Worm (Caenorhabditis elegans): ENCODE data around the gene hda-1.
A peak's percentile ranks its signal among the peaks of the same experiment; 100 is the strongest.

The hda-1 gene

DNA sequence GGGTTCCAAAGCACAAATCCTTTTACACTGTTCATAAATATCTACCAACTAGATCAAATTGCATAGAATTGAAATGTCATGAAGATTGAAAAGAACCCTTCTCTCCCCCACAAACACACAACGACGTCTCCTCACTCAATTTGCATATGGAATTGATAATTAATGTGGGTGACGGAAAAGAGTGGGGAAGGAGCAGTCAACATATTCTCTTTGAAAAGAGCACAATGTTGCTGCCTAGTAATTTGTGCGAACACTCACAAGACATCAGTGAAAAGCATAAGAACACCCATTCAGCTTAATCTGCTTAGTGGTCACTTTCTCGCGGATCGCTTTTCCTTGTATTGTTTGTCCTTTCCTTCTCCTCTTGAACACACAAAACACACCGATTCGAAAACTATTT lies 28.7 kb upstream of the hda-1 start:
- TF ChIP-seq ceh-6 (GFP tag; optimal IDR thresholded peaks at IDR 0.05) (peak; percentile 40), ceh-31 (tag; optimal IDR thresholded peaks at IDR 0.05) (peak; percentile 20), unc-42 (tag; optimal IDR thresholded peaks at IDR 0.05) (peak; percentile 74), gmeb-2 (tag; optimal IDR thresholded peaks at IDR 0.05) (no peak), hlh-13 (GFP tag; optimal IDR thresholded peaks at IDR 0.05) (no peak)

DNA sequence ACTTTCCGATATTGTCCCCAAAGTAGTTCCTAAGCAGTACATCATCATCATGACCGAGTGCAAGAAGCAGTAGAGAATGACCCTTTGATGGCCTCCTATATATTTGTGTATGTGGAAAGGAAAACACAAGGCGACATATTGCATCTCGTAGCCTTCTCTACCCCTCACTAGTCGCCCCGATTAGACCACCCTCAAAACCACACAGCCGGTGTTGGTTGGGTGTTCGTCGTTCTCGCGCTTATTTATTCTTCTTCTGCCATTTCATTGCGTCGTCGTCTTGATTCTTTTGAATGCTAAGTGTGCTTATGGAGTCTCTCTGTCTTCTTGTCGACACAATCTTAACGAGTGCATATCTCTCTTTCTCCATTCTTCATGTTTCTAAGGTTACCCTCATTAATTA lies 27.0 kb upstream of the hda-1 start:
- TF ChIP-seq hlh-30 (tag; optimal IDR thresholded peaks at IDR 0.05; ENCODE audit: insufficient read depth) = no peak
- TF ChIP-seq unc-42 (tag; optimal IDR thresholded peaks at IDR 0.05) = no peak
- no peak for TF ChIP-seq sox-2 (GFP tag; IDR thresholded peaks at IDR 0.05)
- peak; percentile 40 for TF ChIP-seq tbx-2 (tag; optimal IDR thresholded peaks at IDR 0.05)
- peak; percentile 18 for TF ChIP-seq ceh-34 (tag; optimal IDR thresholded peaks at IDR 0.05)
- TF ChIP-seq rnt-1 (tag; optimal IDR thresholded peaks at IDR 0.05) = no peak
- no peak for TF ChIP-seq F13H6.1 (tag; optimal IDR thresholded peaks at IDR 0.05)
- no peak for TF ChIP-seq gmeb-2 (tag; optimal IDR thresholded peaks at IDR 0.05)
- TF ChIP-seq tbx-7 (tag; optimal IDR thresholded peaks at IDR 0.05) = no peak
- no peak for TF ChIP-seq pha-4 (tag; optimal IDR thresholded peaks at IDR 0.05)
- TF ChIP-seq ets-4 (tag; optimal IDR thresholded peaks at IDR 0.05) = no peak
- TF ChIP-seq elt-2 (tag; optimal IDR thresholded peaks at IDR 0.05) = peak; percentile 29
- TF ChIP-seq ahr-1 (tag; optimal IDR thresholded peaks at IDR 0.05) = no peak
- no peak for TF ChIP-seq lin-11 (tag; optimal IDR thresholded peaks at IDR 0.05)
- peak; percentile 32 for TF ChIP-seq nfya-1 (tag; optimal IDR thresholded peaks at IDR 0.05)
- TF ChIP-seq pha-2 (tag; optimal IDR thresholded peaks at IDR 0.05) = no peak
- TF ChIP-seq sox-4 (tag; optimal IDR thresholded peaks at IDR 0.05) = no peak
- no peak for TF ChIP-seq pat-9 (tag; optimal IDR thresholded peaks at IDR 0.05)
- TF ChIP-seq ceh-30 (tag; optimal IDR thresholded peaks at IDR 0.05) = no peak
- no peak for TF ChIP-seq ttx-3 (tag; optimal IDR thresholded peaks at IDR 0.05)
- no peak for TF ChIP-seq ceh-2 (tag; optimal IDR thresholded peaks at IDR 0.05)
- TF ChIP-seq syd-9 (tag; optimal IDR thresholded peaks at IDR 0.05) = no peak
- TF ChIP-seq pqm-1 (tag; optimal IDR thresholded peaks at IDR 0.05) = no peak
- TF ChIP-seq ceh-31 (tag; optimal IDR thresholded peaks at IDR 0.05) = peak; percentile 29

DNA sequence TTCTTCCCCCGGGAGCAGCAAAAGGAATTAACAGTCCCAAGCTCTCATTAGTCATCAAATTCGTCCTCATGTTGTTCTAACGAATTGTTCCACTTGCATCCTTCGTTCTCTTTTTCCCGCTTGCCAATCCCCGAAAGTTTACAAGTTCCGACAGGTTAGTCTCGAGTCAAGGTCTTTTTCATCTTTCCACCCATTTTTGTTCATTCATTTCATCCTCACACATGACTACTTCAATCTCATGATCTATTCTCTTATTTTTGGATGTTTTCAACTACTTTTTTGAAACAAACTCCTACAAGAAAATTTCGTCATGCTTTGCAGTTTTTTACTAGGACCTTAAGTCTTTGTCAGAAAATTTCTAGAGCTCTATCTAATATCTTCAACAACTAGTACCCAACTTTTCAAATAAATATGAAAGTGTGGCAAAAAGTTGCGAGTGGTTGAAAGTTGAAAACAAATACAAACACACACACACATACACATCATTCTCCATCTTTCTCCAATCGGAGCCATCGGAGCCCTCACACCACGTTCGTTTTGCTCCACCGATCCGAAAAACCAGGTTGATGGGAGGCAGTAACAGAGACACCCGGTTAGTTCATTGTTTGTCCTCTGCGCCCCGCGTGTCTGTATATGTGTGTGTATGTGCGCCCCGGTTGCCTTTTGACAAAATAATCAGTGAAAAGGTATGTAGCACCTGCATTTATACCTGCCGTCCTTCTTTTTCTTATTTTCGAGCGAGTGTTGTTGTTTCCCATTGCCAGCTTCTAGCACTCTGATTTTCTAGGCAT lies 25.9 kb upstream of the hda-1 start:
- TF ChIP-seq unc-86 (tag; optimal IDR thresholded peaks at IDR 0.05) (no peak), ets-4 (tag; optimal IDR thresholded peaks at IDR 0.05) (no peak), sox-2 (GFP tag; IDR thresholded peaks at IDR 0.05) (no peak), dmd-4 (tag; optimal IDR thresholded peaks at IDR 0.05; ENCODE audit: borderline replicate concordance) (no peak), ceh-30 (tag; optimal IDR thresholded peaks at IDR 0.05) (no peak), pax-1 (tag; optimal IDR thresholded peaks at IDR 0.05) (no peak), rnt-1 (tag; optimal IDR thresholded peaks at IDR 0.05) (no peak), elt-2 (tag; optimal IDR thresholded peaks at IDR 0.05) (no peak), nhr-232 (tag; optimal IDR thresholded peaks at IDR 0.05) (no peak), ceh-48 (tag; optimal IDR thresholded peaks at IDR 0.05) (no peak), C38D4.7 (GFP tag; optimal IDR thresholded peaks at IDR 0.05) (no peak), lim-6 (tag; optimal IDR thresholded peaks at IDR 0.05) (no peak), pat-9 (tag; optimal IDR thresholded peaks at IDR 0.05) (no peak), ceh-6 (GFP tag; optimal IDR thresholded peaks at IDR 0.05) (no peak), K09A11.1 (tag; optimal IDR thresholded peaks at IDR 0.05; ENCODE audit: insufficient read depth) (no peak), pag-3 (tag; optimal IDR thresholded peaks at IDR 0.05; ENCODE audit: borderline replicate concordance) (no peak), unc-3 (GFP tag; conservative IDR thresholded peaks at IDR 0.05) (no peak), unc-3 (tag; optimal IDR thresholded peaks at IDR 0.05) (no peak), fax-1 (tag; optimal IDR thresholded peaks at IDR 0.05) (no peak), ttx-3 (tag; optimal IDR thresholded peaks at IDR 0.05) (no peak)

All from whole organism, late embryonic.